Fruit fly (Drosophila melanogaster) whole organism, embryonic: ENCODE data around the gene DIP2.

Experiments
- Ada2b ChIP-seq: fragments of 200-800 bp; sonication (Bioruptor generic); IDR thresholded peaks from 2 replicates; pipeline ENCODE4 v1.3.6; 2022; ENCODE audit warnings: missing biosample characterization, missing genetic modification characterization
- Atf6 ChIP-seq: fragments of 200-800 bp; sonication (Bioruptor generic); IDR thresholded peaks from 2 replicates; pipeline ENCODE4 v1.3.6; 2022; ENCODE audit warnings: missing biosample characterization, missing genetic modification characterization
- B-H2 ChIP-seq: fragments of 200-800 bp; sonication (Bioruptor generic); optimal IDR thresholded peaks from 2 replicates; lab custom pipeline; 2018; ENCODE audit warnings: missing biosample characterization, mild to moderate bottlenecking, missing genetic modification characterization
- CG10209 ChIP-seq: fragments of 200-800 bp; sonication (Bioruptor generic); optimal IDR thresholded peaks from 3 replicates; lab custom pipeline; 2017; ENCODE audit warnings: missing biosample characterization, mild to moderate bottlenecking, missing genetic modification characterization, missing genetic modification reagents
- CG10654 ChIP-seq: fragments of 200-800 bp; sonication (Bioruptor generic); optimal IDR thresholded peaks from 2 replicates; lab custom pipeline; 2016; ENCODE audit warnings: missing biosample characterization, missing genetic modification characterization
- CG11398 ChIP-seq: fragments of 200-800 bp; sonication (Bioruptor generic); optimal IDR thresholded peaks from 2 replicates; lab custom pipeline; 2016; ENCODE audit warnings: missing biosample characterization, missing genetic modification characterization
- CG11456 ChIP-seq: fragments of 200-800 bp; sonication (Bioruptor generic); IDR thresholded peaks from 3 replicates; pipeline ENCODE4 v1.3.6; 2022; ENCODE audit warnings: missing biosample characterization, missing genetic modification characterization
- CG14050 ChIP-seq: fragments of 200-800 bp; sonication (Bioruptor generic); IDR thresholded peaks from 3 replicates; pipeline ENCODE4 v1.3.6; 2022; ENCODE audit warnings: missing biosample characterization, missing genetic modification characterization
- CG14860 ChIP-seq: fragments of 200-800 bp; sonication (Bioruptor generic); IDR thresholded peaks from 3 replicates; pipeline ENCODE4 v1.3.6; 2022; ENCODE audit warnings: missing biosample characterization, missing genetic modification characterization; ENCODE audit not compliant: partially characterized antibody
- CG15269 ChIP-seq: fragments of 200-800 bp; sonication (Bioruptor generic); optimal IDR thresholded peaks from 2 replicates; lab custom pipeline; 2018; ENCODE audit warnings: missing biosample characterization, mild to moderate bottlenecking, missing genetic modification characterization, moderate library complexity
- CG16779 ChIP-seq: fragments of 200-800 bp; sonication (Bioruptor generic); IDR thresholded peaks from 2 replicates; pipeline ENCODE4 v1.3.6; 2022; ENCODE audit warnings: missing biosample characterization, missing genetic modification characterization
- CG16815 ChIP-seq: fragments of 200-800 bp; sonication (Bioruptor generic); optimal IDR thresholded peaks from 3 replicates; lab custom pipeline; 2017; ENCODE audit warnings: missing biosample characterization, mild to moderate bottlenecking, missing genetic modification characterization
- CG17829 ChIP-seq: fragments of 200-800 bp; optimal IDR thresholded peaks from 2 replicates; lab custom pipeline; 2019; ENCODE audit warnings: missing biosample characterization, mild to moderate bottlenecking, missing genetic modification characterization, moderate library complexity
- CG18011 ChIP-seq: fragments of 200-800 bp; sonication (Bioruptor generic); optimal IDR thresholded peaks from 2 replicates; lab custom pipeline; 2017; ENCODE audit warnings: missing biosample characterization, missing genetic modification characterization, mild to moderate bottlenecking, moderate library complexity, missing genotype
- CG2129 ChIP-seq: fragments of 200-800 bp; sonication (Bioruptor generic); IDR thresholded peaks from 2 replicates; pipeline ENCODE4 v1.3.6; 2022; ENCODE audit warnings: missing biosample characterization, missing genetic modification characterization; ENCODE audit not compliant: partially characterized antibody
- CG30020 ChIP-seq: fragments of 200-800 bp; optimal IDR thresholded peaks from 2 replicates; lab custom pipeline; 2019; ENCODE audit warnings: missing biosample characterization, mild to moderate bottlenecking, missing genetic modification characterization, moderate library complexity
- CG30431 ChIP-seq: fragments of 200-800 bp; sonication (Bioruptor generic); optimal IDR thresholded peaks from 2 replicates; lab custom pipeline; 2017; ENCODE audit warnings: missing biosample characterization, missing genetic modification characterization
- CG32532 ChIP-seq: fragments of 200-800 bp; sonication (Bioruptor generic); IDR thresholded peaks from 2 replicates; pipeline ENCODE4 v1.3.6; 2022; ENCODE audit warnings: missing biosample characterization, missing genetic modification characterization
- CG33213 ChIP-seq: fragments of 200-800 bp; sonication (Bioruptor generic); optimal IDR thresholded peaks from 3 replicates; lab custom pipeline; 2016; ENCODE audit warnings: missing biosample characterization, missing genetic modification characterization
- CG34376 ChIP-seq: fragments of 200-800 bp; sonication (Bioruptor generic); optimal IDR thresholded peaks from 2 replicates; lab custom pipeline; 2018; ENCODE audit warnings: missing biosample characterization, mild to moderate bottlenecking, missing genetic modification characterization
- CG5180 ChIP-seq: fragments of 200-800 bp; sonication (Bioruptor generic); optimal IDR thresholded peaks from 3 replicates; lab custom pipeline; 2017; ENCODE audit warnings: missing biosample characterization, missing genetic modification characterization, mild to moderate bottlenecking, moderate library complexity, missing genetic modification reagents
- CG6272 ChIP-seq: fragments of 200-800 bp; sonication (Bioruptor generic); IDR thresholded peaks from 2 replicates; pipeline ENCODE4 v1.3.6; 2022; ENCODE audit warnings: missing biosample characterization, missing genetic modification characterization
- CG9817 ChIP-seq: fragments of 200-800 bp; sonication (Bioruptor generic); optimal IDR thresholded peaks from 2 replicates; lab custom pipeline; 2018; ENCODE audit warnings: missing biosample characterization, mild to moderate bottlenecking, missing genetic modification characterization, moderate library complexity
- CG9876 ChIP-seq: fragments of 200-800 bp; sonication (Bioruptor generic); optimal IDR thresholded peaks from 2 replicates; lab custom pipeline; 2016; ENCODE audit warnings: missing biosample characterization, missing genetic modification characterization
- Dbx ChIP-seq: fragments of 200-800 bp; sonication (Bioruptor generic); IDR thresholded peaks from 3 replicates; pipeline ENCODE4 v1.3.6; 2022; ENCODE audit warnings: missing biosample characterization, missing genetic modification characterization
- Dek ChIP-seq: fragments of 200-800 bp; sonication (Bioruptor generic); optimal IDR thresholded peaks from 3 replicates; lab custom pipeline; 2019; ENCODE audit warnings: missing biosample characterization, mild to moderate bottlenecking, missing genetic modification characterization, moderate library complexity
- HLHmδ ChIP-seq: fragments of 200-800 bp; sonication (Bioruptor generic); optimal IDR thresholded peaks from 2 replicates; lab custom pipeline; 2018; ENCODE audit warnings: missing biosample characterization, mild to moderate bottlenecking, missing genetic modification characterization, moderate library complexity
- Lhr ChIP-seq: fragments of 200-800 bp; sonication (Bioruptor generic); optimal IDR thresholded peaks from 3 replicates; lab custom pipeline; 2017; ENCODE audit warnings: mild to moderate bottlenecking, missing biosample characterization, missing genetic modification reagents, missing genetic modification characterization
- MTF-1 ChIP-seq: fragments of 200-800 bp; sonication (Bioruptor generic); optimal IDR thresholded peaks from 2 replicates; lab custom pipeline; 2018; ENCODE audit warnings: missing biosample characterization, mild to moderate bottlenecking, missing genetic modification characterization, borderline replicate concordance
- Meics ChIP-seq: fragments of 200-800 bp; sonication (Bioruptor generic); optimal IDR thresholded peaks from 2 replicates; lab custom pipeline; 2017; ENCODE audit warnings: missing biosample characterization, mild to moderate bottlenecking, missing genetic modification characterization
- NC2β ChIP-seq: fragments of 200-800 bp; sonication (Bioruptor generic); optimal IDR thresholded peaks from 2 replicates; lab custom pipeline; 2016; ENCODE audit warnings: missing biosample characterization, missing genetic modification characterization
- NfI ChIP-seq: fragments of 200-800 bp; sonication (Bioruptor generic); optimal IDR thresholded peaks from 3 replicates; lab custom pipeline; 2018; ENCODE audit warnings: missing biosample characterization, mild to moderate bottlenecking, missing genetic modification characterization, moderate library complexity
- Sox100B ChIP-seq: fragments of 200-800 bp; sonication (Bioruptor generic); optimal IDR thresholded peaks from 3 replicates; lab custom pipeline; 2018; ENCODE audit warnings: missing biosample characterization, mild to moderate bottlenecking, missing genetic modification characterization
- Sox102F ChIP-seq: fragments of 200-800 bp; sonication (Bioruptor generic); optimal IDR thresholded peaks from 2 replicates; lab custom pipeline; 2018; ENCODE audit warnings: missing biosample characterization, mild to moderate bottlenecking, missing genetic modification characterization, moderate library complexity
- Tbp ChIP-seq: fragments of >200 bp; optimal IDR thresholded peaks from 2 replicates; lab custom pipeline; 2018; ENCODE audit warnings: missing biosample characterization, missing genetic modification characterization
- Usf ChIP-seq: fragments of 200-800 bp; sonication (Bioruptor generic); optimal IDR thresholded peaks from 2 replicates; lab custom pipeline; 2017; ENCODE audit warnings: missing genotype, missing biosample characterization, missing genetic modification characterization
- YL-1 ChIP-seq: fragments of 200-800 bp; sonication (Bioruptor generic); optimal IDR thresholded peaks from 3 replicates; lab custom pipeline; 2017; ENCODE audit warnings: missing biosample characterization, mild to moderate bottlenecking, missing genetic modification characterization
- cato ChIP-seq: fragments of 200-800 bp; sonication (Bioruptor generic); optimal IDR thresholded peaks from 2 replicates; lab custom pipeline; 2016; ENCODE audit warnings: missing biosample characterization, missing genetic modification characterization, borderline replicate concordance
- dati ChIP-seq: fragments of 200-800 bp; sonication (Bioruptor generic); IDR thresholded peaks from 2 replicates; pipeline ENCODE4 v1.3.6; 2022; ENCODE audit warnings: missing biosample characterization, missing genetic modification characterization
- dpn ChIP-seq, 2 experiments: fragments of 200-800 bp; sonication (Bioruptor generic); optimal IDR thresholded peaks; 3 replicates each; lab custom pipeline; 2016; ENCODE audit warnings: missing biosample characterization in 2 of 2, missing genetic modification characterization in 2 of 2
- ind ChIP-seq: fragments of 200-800 bp; sonication (Bioruptor generic); optimal IDR thresholded peaks from 3 replicates; lab custom pipeline; 2016; ENCODE audit warnings: missing biosample characterization, missing genetic modification characterization
- lola ChIP-seq, 3 experiments: fragments of >200 bp in 2 of 3; fragments of 200-800 bp in 1 of 3; sonication (Bioruptor generic) in 1 of 3; optimal IDR thresholded peaks; 2 replicates each; lab custom pipeline; 2017 to 2019; ENCODE audit warnings: missing biosample characterization in 3 of 3, missing genetic modification characterization in 3 of 3, mild to moderate bottlenecking in 1 of 3, moderate library complexity in 1 of 3
- maf-S ChIP-seq: fragments of 200-800 bp; sonication (Bioruptor generic); optimal IDR thresholded peaks from 2 replicates; lab custom pipeline; 2016; ENCODE audit warnings: missing biosample characterization, missing genetic modification characterization
- mam ChIP-seq: fragments of 200-800 bp; sonication (Bioruptor generic); optimal IDR thresholded peaks from 3 replicates; lab custom pipeline; 2016; ENCODE audit warnings: missing biosample characterization, missing genetic modification characterization
- pb ChIP-seq: fragments of 200-800 bp; sonication (Bioruptor generic); optimal IDR thresholded peaks from 3 replicates; lab custom pipeline; 2016; ENCODE audit warnings: missing biosample characterization, missing genetic modification characterization
- row ChIP-seq: fragments of 200-800 bp; sonication (Bioruptor generic); IDR thresholded peaks from 3 replicates; pipeline ENCODE4 v1.3.6; 2022; ENCODE audit warnings: missing biosample characterization, missing genetic modification characterization
- sd ChIP-seq: fragments of 200-800 bp; sonication (Bioruptor generic); optimal IDR thresholded peaks from 3 replicates; lab custom pipeline; 2018; ENCODE audit warnings: missing biosample characterization, mild to moderate bottlenecking, missing genetic modification characterization, moderate library complexity
- tio ChIP-seq: fragments of 200-800 bp; sonication (Bioruptor generic); optimal IDR thresholded peaks from 2 replicates; lab custom pipeline; 2017; ENCODE audit warnings: missing biosample characterization, missing genetic modification characterization, inconsistent platforms

The DIP2 gene

DNA sequence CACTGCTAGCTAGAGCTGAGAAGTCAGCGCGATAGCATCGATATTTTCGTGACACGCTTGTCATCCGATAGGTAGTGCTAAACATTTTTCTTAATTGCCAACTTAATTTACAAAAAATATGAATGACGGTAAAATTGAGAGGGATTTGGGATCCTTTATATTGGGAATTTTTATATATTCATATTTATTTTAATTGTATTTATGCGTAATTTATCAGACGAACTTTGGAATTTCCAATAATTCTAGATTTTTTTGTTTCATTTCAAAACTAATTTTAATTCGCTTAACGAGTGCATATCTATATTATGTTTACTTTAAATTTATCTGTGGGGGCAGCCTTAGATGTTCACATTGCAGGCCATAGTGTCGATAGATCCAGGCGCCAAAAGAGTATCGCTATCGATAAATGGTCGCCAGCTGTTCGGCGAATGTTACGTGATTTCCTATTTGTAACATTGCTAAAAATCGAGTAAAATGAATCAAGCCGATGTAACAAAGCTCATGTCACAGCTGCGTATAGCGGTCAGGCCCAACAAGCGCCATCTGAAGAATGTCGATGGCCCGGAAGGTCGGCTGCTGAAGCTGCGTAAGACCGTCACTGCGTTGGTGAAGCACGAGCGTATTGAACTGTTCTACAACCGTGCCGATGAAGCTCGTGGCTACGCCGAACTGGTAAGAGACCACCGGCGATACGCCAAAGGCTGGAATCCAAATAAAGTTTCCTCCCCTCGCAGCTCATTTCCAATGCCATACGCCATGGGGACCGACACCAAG, 6.8 kb upstream of the DIP2 start, which contains the start of the genes Tudor-SN and mRpL17 (continued):
- TF ChIP-seq CG30431 (GFP tag; lab: Kevin White, UChicago), result no peak
- TF ChIP-seq MTF-1 (GFP tag; lab: Kevin White, UChicago), result no peak
- TF ChIP-seq CG10209 (GFP tag; lab: Kevin White, UChicago), result peak; percentile 39
- TF ChIP-seq CG10654 (GFP tag; lab: Kevin White, UChicago), result peak; percentile 15
- peak; percentile 39 for TF ChIP-seq CG17829 (tag; lab: Kevin White, UChicago)
- TF ChIP-seq Dbx, result peak; percentile 71
- TF ChIP-seq ind (GFP tag; lab: Kevin White, UChicago), result peak; percentile 51
- peak; percentile 6 for TF ChIP-seq NC2β (GFP tag; lab: Kevin White, UChicago)
- no peak for TF ChIP-seq YL-1 (GFP tag; lab: Kevin White, UChicago)
- no peak for TF ChIP-seq CG9876 (GFP tag; lab: Kevin White, UChicago)
- TF ChIP-seq HLHmδ (GFP tag; lab: Kevin White, UChicago), result no peak
- TF ChIP-seq CG18011 (GFP tag; lab: Kevin White, UChicago), result no peak
- TF ChIP-seq dati (GFP tag; lab: Robert Waterston, UW), result no peak
- peak; percentile 78 for TF ChIP-seq row (GFP tag; lab: Robert Waterston, UW)
- TF ChIP-seq Lhr (GFP tag; lab: Kevin White, UChicago), result peak; percentile 29
- TF ChIP-seq pb, result no peak
- peak; percentile 81 for TF ChIP-seq CG30020 (tag; lab: Kevin White, UChicago)
- TF ChIP-seq CG14050 (GFP tag; lab: Robert Waterston, UW), result no peak
- TF ChIP-seq B-H2 (GFP tag; lab: Kevin White, UChicago), result peak; percentile 41
- TF ChIP-seq Ada2b (GFP tag; lab: Robert Waterston, UW), result 0 out of 2 replicates have a peak, but pooled peaks have one; percentile 1
- TF ChIP-seq sd (tag; lab: Kevin White, UChicago), result peak; percentile 22
- peak; percentile 11 for TF ChIP-seq CG34376 (GFP tag; lab: Kevin White, UChicago)
- 0 out of 2 replicates have a peak, but pooled peaks have one; percentile 33 for TF ChIP-seq CG16779 (GFP tag; lab: Robert Waterston, UW)
- peak; percentile 73 for TF ChIP-seq CG2129
- TF ChIP-seq Meics (GFP tag; lab: Kevin White, UChicago), result peak; percentile 39
- TF ChIP-seq CG16815 (GFP tag; lab: Kevin White, UChicago), result peak; percentile 8
- TF ChIP-seq CG14860 (GFP tag; lab: Robert Waterston, UW), result peak; percentile 97
- TF ChIP-seq CG33213 (GFP tag; lab: Kevin White, UChicago), result peak; percentile 54
- peak; percentile 15 for TF ChIP-seq cato (GFP tag; lab: Kevin White, UChicago)
- no peak for TF ChIP-seq CG11398
- TF ChIP-seq maf-S (GFP tag; lab: Kevin White, UChicago), result no peak
- peak; percentile 64; the same call in 1 of the 3 replicates for TF ChIP-seq CG11456 (GFP tag; lab: Robert Waterston, UW)
- no peak for TF ChIP-seq tio (GFP tag; lab: Kevin White, UChicago)
- TF ChIP-seq Usf (GFP tag; lab: Kevin White, UChicago), result no peak
- TF ChIP-seq CG32532 (GFP tag; lab: Robert Waterston, UW), result peak; percentile 40; the same call in 1 of the 2 replicates
- peak; percentile 40 for TF ChIP-seq CG15269 (tag; lab: Kevin White, UChicago)
- peak; percentile 7 to 37 for TF ChIP-seq dpn (GFP tag; optimal IDR thresholded peaks at IDR 0.05; lab: Kevin White, UChicago)
- TF ChIP-seq mam (GFP tag; lab: Kevin White, UChicago), result peak; percentile 47
- TF ChIP-seq Tbp (GFP tag; lab: Kevin White, UChicago), result no peak
- peak; percentile 24 for TF ChIP-seq NfI
- TF ChIP-seq Sox100B, result peak; percentile 64
- no peak for TF ChIP-seq CG5180 (GFP tag; lab: Kevin White, UChicago)
- TF ChIP-seq Sox102F, result no peak
- TF ChIP-seq Atf6 (GFP tag; lab: Robert Waterston, UW), result 0 out of 2 replicates have a peak, but pooled peaks have one; percentile 42
- peak in 1 of 3 experiments; percentile 55 for TF ChIP-seq lola (GFP tag; optimal IDR thresholded peaks at IDR 0.05; lab: Kevin White, UChicago)
- peak; percentile 67; the same call in 1 of the 2 replicates for TF ChIP-seq CG6272 (GFP tag; lab: Robert Waterston, UW)
- TF ChIP-seq CG9817 (tag; lab: Kevin White, UChicago), result peak; percentile 37
- peak; percentile 60 for TF ChIP-seq Dek (tag; lab: Kevin White, UChicago)
